Worm (Caenorhabditis elegans): ENCODE data around the gene fbxa-45.

DNA sequence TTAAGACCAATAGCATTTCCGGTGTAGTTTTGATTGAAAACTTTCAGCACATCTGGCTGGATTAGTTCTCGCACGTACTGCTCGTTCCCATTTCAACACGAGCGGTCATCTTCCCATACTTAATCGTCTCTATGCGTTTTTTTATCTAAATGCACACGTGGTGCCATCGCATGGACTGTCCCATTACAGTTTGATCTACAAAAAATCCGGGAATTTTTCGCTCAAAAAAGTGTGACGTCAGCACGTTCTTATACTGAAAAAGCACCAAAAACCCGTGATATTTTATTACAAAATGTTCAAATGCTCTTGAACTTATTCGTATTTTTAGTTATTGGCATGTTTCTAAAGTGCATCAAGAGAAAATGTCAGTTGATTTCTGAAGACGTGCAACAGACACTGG is 22.7 kb upstream of the fbxa-45 start, which contains the start of gene Y102A5C.4:
- TF ChIP-seq lin-39 (tag; optimal IDR thresholded peaks at IDR 0.05) (no peak), blmp-1 (tag; optimal IDR thresholded peaks at IDR 0.05) (no peak), mdl-1 (tag; optimal IDR thresholded peaks at IDR 0.05) (no peak), aly-2 (tag; optimal IDR thresholded peaks at IDR 0.05) (no peak), tbx-2 (tag; optimal IDR thresholded peaks at IDR 0.05) (no peak), unc-62 (GFP tag; optimal IDR thresholded peaks at IDR 0.05) (no peak)
